Worm (Caenorhabditis elegans): ENCODE data around the gene twk-32.

Gene twk-32

DNA sequence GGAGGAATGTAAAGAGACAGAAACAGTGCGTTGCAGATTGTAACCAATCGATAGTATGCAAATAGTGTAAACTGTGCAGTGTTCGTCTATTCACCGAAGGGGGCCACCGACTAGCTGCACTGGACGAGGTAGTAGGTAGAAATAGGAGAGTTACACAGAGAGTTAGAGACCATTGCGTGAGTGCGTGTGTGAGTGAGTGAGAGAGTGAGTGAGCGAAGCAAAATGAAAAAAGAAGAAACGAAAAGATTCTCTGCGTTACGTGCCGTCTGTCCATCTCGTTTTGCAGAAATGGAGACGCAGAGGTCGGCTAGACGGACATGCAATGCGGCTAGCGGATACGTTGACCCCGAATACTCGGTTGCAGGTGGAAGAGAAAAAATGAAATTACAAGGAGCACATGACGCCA lies 12.0 kb downstream of the twk-32 start (continued):
- TF ChIP-seq saeg-2 (GFP tag; IDR thresholded peaks at IDR 0.05) (no peak), egl-43 (GFP tag; IDR thresholded peaks at IDR 0.05) (peak; percentile 55; the same call in 1 of the 2 replicates), zip-11 (GFP tag; IDR thresholded peaks at IDR 0.05) (no peak), rbr-2 (tag; optimal IDR thresholded peaks at IDR 0.05) (peak; percentile 73), nhr-28 (tag; optimal IDR thresholded peaks at IDR 0.05) (peak; percentile 66), nhr-10 (tag; optimal IDR thresholded peaks at IDR 0.05) (no peak), hlh-30 (tag; optimal IDR thresholded peaks at IDR 0.05; ENCODE audit: insufficient read depth) (peak; percentile 49), ztf-7 (tag; optimal IDR thresholded peaks at IDR 0.05) (no peak), lir-3 (tag; optimal IDR thresholded peaks at IDR 0.05) (no peak), F49E8.2 (tag; optimal IDR thresholded peaks at IDR 0.05; ENCODE audit: borderline replicate concordance) (no peak), unc-130 (GFP tag; optimal IDR thresholded peaks at IDR 0.05) (no peak), lsy-2 (tag; optimal IDR thresholded peaks at IDR 0.05) (peak; percentile 46 to 49), nhr-42 (GFP tag; IDR thresholded peaks at IDR 0.05) (no peak), aly-2 (tag; optimal IDR thresholded peaks at IDR 0.05) (no peak), Y75B8A.6 (GFP tag; IDR thresholded peaks at IDR 0.05) (no peak), lin-39 (tag; optimal IDR thresholded peaks at IDR 0.05) (no peak), tra-1 (GFP tag; IDR thresholded peaks at IDR 0.05) (no peak), spr-3 (GFP tag; optimal IDR thresholded peaks at IDR 0.05) (no peak), Y48G9A.11 (GFP tag; IDR thresholded peaks at IDR 0.05) (no peak), php-3 (GFP tag; IDR thresholded peaks at IDR 0.05) (no peak), nhr-41 (GFP tag; IDR thresholded peaks at IDR 0.05) (no peak), zag-1 (tag; optimal IDR thresholded peaks at IDR 0.05) (no peak), lin-38 (GFP tag; IDR thresholded peaks at IDR 0.05) (no peak), Y105C5A.15 (GFP tag; IDR thresholded peaks at IDR 0.05) (no peak), nhr-102 (tag; optimal IDR thresholded peaks at IDR 0.05) (no peak), nhr-48 (tag; optimal IDR thresholded peaks at IDR 0.05) (peak; percentile 28), nhr-25 (tag; optimal IDR thresholded peaks at IDR 0.05; ENCODE audit: borderline replicate concordance, insufficient read depth) (peak; percentile 28), aha-1 (tag) (peak; percentile 84), spr-1 (tag; optimal IDR thresholded peaks at IDR 0.05) (no peak), ctbp-1 (GFP tag; IDR thresholded peaks at IDR 0.05) (peak; percentile 66; the same call in 1 of the 2 replicates), mep-1 (tag; optimal IDR thresholded peaks at IDR 0.05) (no peak)

DNA sequence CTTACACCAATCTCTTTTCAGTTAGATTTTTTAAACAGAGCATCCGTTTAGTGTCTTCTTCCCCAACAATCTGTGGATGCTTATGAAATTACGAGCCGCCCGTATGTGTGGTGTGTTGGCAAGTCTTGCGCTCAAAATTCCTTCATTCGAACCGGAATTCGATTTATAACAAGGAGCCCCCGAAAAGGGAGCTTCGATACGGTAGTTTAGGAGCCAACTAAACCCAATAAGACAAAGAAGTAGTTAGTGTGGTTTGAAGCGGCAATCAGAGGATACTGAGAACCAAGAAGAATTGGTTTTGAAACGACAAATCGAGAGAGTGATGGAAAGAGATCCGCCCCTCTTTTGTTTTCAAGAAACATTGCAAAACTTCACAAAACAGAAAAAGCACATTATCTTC lies 15.9 kb downstream of the twk-32 start:
- TF ChIP-seq egl-43 (GFP tag; IDR thresholded peaks at IDR 0.05): no peak
- TF ChIP-seq ceh-28 (tag; optimal IDR thresholded peaks at IDR 0.05): no peak
- TF ChIP-seq nhr-28 (tag; optimal IDR thresholded peaks at IDR 0.05): no peak
- TF ChIP-seq ces-1 (GFP tag; optimal IDR thresholded peaks at IDR 0.05): peak; percentile 47
- no peak for TF ChIP-seq pha-4 (GFP tag; IDR thresholded peaks at IDR 0.05)
- TF ChIP-seq pha-4 (tag; optimal IDR thresholded peaks at IDR 0.05): no peak
- TF ChIP-seq nhr-237 (tag; optimal IDR thresholded peaks at IDR 0.05): no peak

- TF ChIP-seq zip-11 (GFP tag; IDR thresholded peaks at IDR 0.05): no peak
- TF ChIP-seq ZK546.5 (tag; optimal IDR thresholded peaks at IDR 0.05): no peak
- no peak for TF ChIP-seq ctbp-1 (GFP tag; IDR thresholded peaks at IDR 0.05)
- TF ChIP-seq tra-1 (GFP tag; IDR thresholded peaks at IDR 0.05): no peak
- no peak for TF ChIP-seq dmd-6 (GFP tag; IDR thresholded peaks at IDR 0.05)
- no peak for TF ChIP-seq ztf-7 (tag; optimal IDR thresholded peaks at IDR 0.05)
- TF ChIP-seq hlh-11 (tag; optimal IDR thresholded peaks at IDR 0.05): no peak
- no peak for TF ChIP-seq vab-7 (GFP tag; IDR thresholded peaks at IDR 0.05)
- no peak for TF ChIP-seq skn-1 (tag; optimal IDR thresholded peaks at IDR 0.05)
- no peak for TF ChIP-seq ceh-28 (tag; optimal IDR thresholded peaks at IDR 0.05)
Observed at ce11 chrV:13812931-13813330, 16.5 kb downstream of the twk-32 start, which contains the start of gene ceh-24. Gene ceh-24 (plus strand): TSS chrV:13813231.
